Worm (Caenorhabditis elegans) whole organism, L4 larva: Measurements from ENCODE around the gene D1054.8.

Source experiments
- D1046.2 ChIP-seq: fragments of 200-800 bp; sonication (Bioruptor generic); IDR thresholded peaks from 2 replicates; pipeline ENCODE4 v1.3.6; 2022; ENCODE audit warnings: missing genetic modification characterization, missing compliant biosample characterization
- F26F4.8 ChIP-seq: fragments of 200-800 bp; sonication (Bioruptor generic); conservative IDR thresholded peaks from 2 replicates; pipeline ENCODE4 v1.3.6; 2022; ENCODE audit warnings: missing genetic modification characterization, missing compliant biosample characterization
- F49E8.2 ChIP-seq: sonication (generic microtip); optimal IDR thresholded peaks from 2 replicates; lab custom pipeline; 2016; ENCODE audit warnings: missing compliant biosample characterization, mild to moderate bottlenecking, missing genetic modification characterization, borderline replicate concordance
- ZK337.2 ChIP-seq: fragments of 200-800 bp; sonication (Bioruptor generic); IDR thresholded peaks from 2 replicates; pipeline ENCODE4 v1.3.6; 2022; ENCODE audit warnings: missing genetic modification reagents, missing genetic modification characterization, missing compliant biosample characterization
- ZK546.5 ChIP-seq, 2 experiments: sonication (generic microtip); optimal IDR thresholded peaks; 2 replicates each; lab custom pipeline; 2017; ENCODE audit warnings: missing biosample characterization in 2 of 2, missing genetic modification characterization in 2 of 2
- aha-1 ChIP-seq: fragments of 150-350 bp; peaks from one replicate; lab custom pipeline; 2014; ENCODE audit warnings: missing biosample characterization, missing genetic modification characterization
- ceh-20 ChIP-seq: fragments of 200-800 bp; sonication (Bioruptor generic); IDR thresholded peaks from 2 replicates; pipeline ENCODE4 v1.3.6; 2022; ENCODE audit warnings: missing genetic modification reagents, missing genetic modification characterization, missing compliant biosample characterization
- ceh-82 ChIP-seq: sonication (generic microtip); optimal IDR thresholded peaks from 2 replicates; lab custom pipeline; 2017; ENCODE audit warnings: missing biosample characterization, missing genetic modification characterization
- dmd-9 ChIP-seq: fragments of 200-800 bp; sonication (Bioruptor generic); IDR thresholded peaks from 2 replicates; pipeline ENCODE4 v1.3.6; 2022; ENCODE audit warnings: missing genetic modification reagents, missing genetic modification characterization, missing compliant biosample characterization
- nhr-6 ChIP-seq: fragments of 150-350 bp; optimal IDR thresholded peaks from 2 replicates; lab custom pipeline; 2014; ENCODE audit warnings: missing biosample characterization, missing genetic modification characterization
- snpc-4 ChIP-seq: fragments of 150-350 bp; optimal IDR thresholded peaks from 2 replicates; lab custom pipeline; 2014; ENCODE audit warnings: missing biosample characterization, missing genetic modification characterization
- spr-1 ChIP-seq: sonication (generic microtip); optimal IDR thresholded peaks from 2 replicates; lab custom pipeline; 2016; ENCODE audit warnings: mild to moderate bottlenecking, missing genetic modification characterization, missing compliant biosample characterization
- ztf-7 ChIP-seq: fragments of 150-350 bp; optimal IDR thresholded peaks from 2 replicates; lab custom pipeline; 2014; ENCODE audit warnings: missing biosample characterization, missing genetic modification characterization

ce11 chrV:10816831-10817230 lies 32.7 kb downstream of the D1054.8 start:
- TF ChIP-seq ZK546.5 (tag; optimal IDR thresholded peaks at IDR 0.05; lab: Kevin White, UChicago) (no peak), snpc-4 (tag; lab: Kevin White, UChicago) (no peak), spr-1 (tag; lab: Kevin White, UChicago) (no peak), ZK337.2 (GFP tag; lab: Robert Waterston, UW) (no peak), aha-1 (tag; lab: Kevin White, UChicago) (no peak), D1046.2 (GFP tag; lab: Robert Waterston, UW) (no peak), ztf-7 (tag; lab: Kevin White, UChicago) (no peak), ceh-20 (GFP tag; lab: Robert Waterston, UW) (no peak), F49E8.2 (tag; lab: Kevin White, UChicago) (no peak), dmd-9 (no peak), ceh-82 (tag; lab: Kevin White, UChicago) (no peak), nhr-6 (tag; lab: Kevin White, UChicago) (no peak), F26F4.8 (no peak)
